Worm (Caenorhabditis elegans): Measurements from ENCODE around the gene fbxa-171.

The fbxa-171 gene

DNA sequence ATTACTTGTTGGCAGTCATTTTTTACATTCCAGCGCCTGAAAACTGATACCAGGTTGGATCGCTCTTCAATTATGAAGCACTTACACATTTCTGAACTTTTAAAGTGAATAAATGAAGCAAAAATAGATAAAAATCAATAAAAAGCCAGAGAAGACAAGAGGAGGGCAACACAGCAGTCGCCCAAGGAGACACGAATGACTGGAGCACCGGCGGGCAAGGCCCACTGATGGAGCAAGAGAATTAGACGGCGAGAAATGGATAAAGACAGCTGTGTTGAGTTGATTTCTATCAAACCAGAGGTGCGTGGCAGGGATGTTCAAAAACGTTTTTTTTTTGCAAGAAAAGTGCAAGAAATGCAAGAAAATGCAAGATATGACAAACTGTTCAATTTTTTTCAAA lies 26.5 kb downstream of the fbxa-171 start:
- TF ChIP-seq ztf-23 (GFP tag; IDR thresholded peaks at IDR 0.05) (no peak), ref-1 (GFP tag; conservative IDR thresholded peaks at IDR 0.05) (no peak), ztf-29 (GFP tag; IDR thresholded peaks at IDR 0.05) (no peak), klf-2 (GFP tag; conservative IDR thresholded peaks at IDR 0.05) (no peak), T22C8.4 (GFP tag; IDR thresholded peaks at IDR 0.05) (no peak), tab-1 (GFP tag; IDR thresholded peaks at IDR 0.05) (no peak), cog-1 (tag; optimal IDR thresholded peaks at IDR 0.05) (no peak), med-1 (GFP tag; optimal IDR thresholded peaks at IDR 0.05; ENCODE audit: insufficient read depth) (no peak), flt-1 (GFP tag; IDR thresholded peaks at IDR 0.05) (no peak)

DNA sequence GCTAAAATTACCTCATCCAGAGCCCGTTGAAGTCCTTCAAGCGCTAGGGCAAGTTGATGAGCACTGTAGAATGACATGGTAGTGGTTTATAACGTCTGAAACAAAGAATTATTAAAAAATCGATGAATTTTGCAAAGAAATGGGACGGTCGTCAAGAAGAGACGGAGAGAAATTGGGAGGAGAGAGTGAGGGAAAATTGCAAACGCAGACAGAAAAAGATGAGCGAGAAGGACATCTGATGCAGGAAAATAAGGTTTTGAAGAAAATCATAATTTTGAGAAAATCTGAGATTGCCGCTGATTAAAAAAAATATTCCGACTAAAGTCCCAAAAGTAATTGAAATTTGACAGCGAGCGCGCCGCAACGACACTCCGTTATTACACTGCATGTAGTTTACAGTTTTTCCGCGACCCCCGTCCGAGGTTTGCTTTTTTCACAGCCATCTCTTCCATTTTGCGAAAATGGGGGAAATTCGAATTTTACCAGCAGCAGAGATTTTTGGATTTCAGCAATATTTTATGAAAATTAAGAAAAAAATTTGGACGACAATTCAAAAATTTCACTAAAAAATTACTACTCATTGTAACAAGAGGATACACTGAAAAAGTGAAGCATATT lies 27.4 kb downstream of the fbxa-171 start, which contains the start of gene C18D4.6:
Gene C18D4.6 (minus strand): TSS at position 97 of the 618 bp plus-strand sequence.
- no peak for TF ChIP-seq klf-2 (GFP tag; conservative IDR thresholded peaks at IDR 0.05)
- TF ChIP-seq flt-1 (GFP tag; IDR thresholded peaks at IDR 0.05), result no peak
- TF ChIP-seq cog-1 (tag; optimal IDR thresholded peaks at IDR 0.05), result no peak
- TF ChIP-seq ref-1 (GFP tag; conservative IDR thresholded peaks at IDR 0.05), result no peak
- TF ChIP-seq tab-1 (GFP tag; IDR thresholded peaks at IDR 0.05), result no peak
- TF ChIP-seq ztf-29 (GFP tag; IDR thresholded peaks at IDR 0.05), result no peak
- no peak for TF ChIP-seq med-1 (GFP tag; optimal IDR thresholded peaks at IDR 0.05; ENCODE audit: insufficient read depth)
- TF ChIP-seq T22C8.4 (GFP tag; IDR thresholded peaks at IDR 0.05), result no peak
- no peak for TF ChIP-seq ztf-23 (GFP tag; IDR thresholded peaks at IDR 0.05)

DNA sequence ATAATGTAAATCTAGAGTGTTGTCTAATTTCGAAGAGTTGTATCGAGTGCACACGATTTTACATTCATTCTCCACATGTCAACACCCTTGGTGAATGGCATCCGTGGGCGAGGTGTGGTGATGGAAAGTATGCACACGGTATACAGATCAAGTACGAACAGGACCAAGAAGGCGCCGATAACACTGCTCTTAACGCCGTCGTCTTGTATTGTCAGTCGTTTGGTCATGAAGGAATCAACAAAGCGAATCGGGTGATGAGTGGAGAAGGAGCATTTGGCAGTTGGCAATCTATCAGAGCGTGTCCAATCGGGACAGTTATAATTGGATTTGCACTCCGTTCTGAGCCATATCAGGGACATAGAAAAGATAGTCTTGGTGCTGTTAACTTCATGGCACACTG lies 32.6 kb downstream of the fbxa-171 start:
- TF ChIP-seq ref-1 (GFP tag; conservative IDR thresholded peaks at IDR 0.05) (no peak), klf-2 (GFP tag; conservative IDR thresholded peaks at IDR 0.05) (no peak), tab-1 (GFP tag; IDR thresholded peaks at IDR 0.05) (no peak), ztf-23 (GFP tag; IDR thresholded peaks at IDR 0.05) (no peak), cog-1 (tag; optimal IDR thresholded peaks at IDR 0.05) (no peak), flt-1 (GFP tag; IDR thresholded peaks at IDR 0.05) (no peak), med-1 (GFP tag; optimal IDR thresholded peaks at IDR 0.05; ENCODE audit: insufficient read depth) (no peak), ztf-29 (GFP tag; IDR thresholded peaks at IDR 0.05) (no peak), T22C8.4 (GFP tag; IDR thresholded peaks at IDR 0.05) (no peak)

DNA sequence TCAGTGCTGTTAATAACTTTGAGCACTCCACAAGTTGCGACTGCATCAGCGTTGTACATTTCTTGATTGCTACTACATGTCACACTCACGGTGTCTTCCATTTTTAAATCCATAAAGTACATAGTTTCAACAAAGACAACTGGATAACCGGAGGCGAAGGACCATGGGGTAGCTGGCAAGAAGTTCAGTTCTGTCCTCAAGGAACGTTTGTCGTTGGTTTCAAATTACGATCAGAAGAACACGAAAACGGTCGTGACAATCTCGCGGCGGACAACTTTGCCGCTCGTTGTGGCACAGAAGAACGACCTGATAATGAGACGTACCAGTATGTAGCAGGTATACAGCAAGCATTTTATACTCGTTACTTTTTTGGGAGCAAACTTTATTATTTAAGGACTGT lies 33.1 kb downstream of the fbxa-171 start, which contains the start of gene C18D4.3:
Gene C18D4.3 (minus strand): TSS at position 101 of the 400 bp plus-strand sequence.
- no peak for TF ChIP-seq T22C8.4 (GFP tag; IDR thresholded peaks at IDR 0.05)

DNA sequence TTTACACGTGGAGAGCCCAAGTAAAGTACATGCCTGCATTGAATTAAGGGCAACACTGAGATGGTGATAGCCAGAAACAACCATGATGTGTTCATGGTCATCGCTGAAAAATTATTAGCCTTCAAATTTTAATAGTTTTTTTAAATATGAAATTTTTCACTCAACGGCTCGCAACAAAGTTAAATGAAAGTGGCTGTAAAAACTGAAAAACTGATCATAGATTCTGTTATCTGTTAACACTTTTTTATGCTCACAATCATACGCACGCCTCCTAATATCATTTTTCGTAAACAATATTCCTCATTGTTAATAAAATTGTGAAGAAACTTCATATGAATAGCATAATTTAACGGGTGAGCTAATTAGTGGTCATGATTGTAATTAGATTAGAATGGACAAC lies 34.4 kb downstream of the fbxa-171 start, which contains the start of gene C18D4.4:
Gene C18D4.4 (minus strand): TSS at position 101 of the 400 bp plus-strand sequence.
- TF ChIP-seq T22C8.4 (GFP tag; IDR thresholded peaks at IDR 0.05), result no peak
- no peak for TF ChIP-seq med-1 (GFP tag; optimal IDR thresholded peaks at IDR 0.05; ENCODE audit: insufficient read depth)
- no peak for TF ChIP-seq klf-2 (GFP tag; conservative IDR thresholded peaks at IDR 0.05)
- TF ChIP-seq flt-1 (GFP tag; IDR thresholded peaks at IDR 0.05), result no peak
- no peak for TF ChIP-seq ztf-23 (GFP tag; IDR thresholded peaks at IDR 0.05)
- no peak for TF ChIP-seq ref-1 (GFP tag; conservative IDR thresholded peaks at IDR 0.05)
- no peak for TF ChIP-seq cog-1 (tag; optimal IDR thresholded peaks at IDR 0.05)
- TF ChIP-seq ztf-29 (GFP tag; IDR thresholded peaks at IDR 0.05), result no peak
- TF ChIP-seq tab-1 (GFP tag; IDR thresholded peaks at IDR 0.05), result no peak

DNA sequence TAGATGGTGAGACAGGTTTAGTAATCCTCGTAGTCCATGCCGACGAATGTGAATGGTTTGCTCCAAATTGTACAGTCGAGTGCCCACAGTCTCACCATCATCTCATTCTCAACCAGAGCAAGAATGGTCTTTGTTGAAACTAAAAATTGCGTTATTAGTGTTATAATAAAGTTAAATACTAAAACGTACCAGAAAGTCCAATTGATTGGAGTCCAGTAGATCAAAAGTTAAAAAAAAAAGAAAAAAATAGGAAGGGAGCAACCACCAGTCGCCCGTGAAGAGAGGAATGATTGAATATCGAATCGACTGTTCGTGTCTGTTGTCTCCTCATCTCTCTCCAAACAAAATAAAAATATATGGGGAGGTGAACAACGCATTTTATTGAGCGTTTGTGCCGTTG lies 35.3 kb downstream of the fbxa-171 start, which contains the start of gene C18D4.12:
Gene C18D4.12 (minus strand): TSS at position 101 of the 400 bp plus-strand sequence.
- TF ChIP-seq med-1 (GFP tag; optimal IDR thresholded peaks at IDR 0.05; ENCODE audit: insufficient read depth), result no peak
- TF ChIP-seq T22C8.4 (GFP tag; IDR thresholded peaks at IDR 0.05), result no peak
- no peak for TF ChIP-seq flt-1 (GFP tag; IDR thresholded peaks at IDR 0.05)
- TF ChIP-seq ref-1 (GFP tag; conservative IDR thresholded peaks at IDR 0.05), result no peak
- no peak for TF ChIP-seq ztf-23 (GFP tag; IDR thresholded peaks at IDR 0.05)
- no peak for TF ChIP-seq cog-1 (tag; optimal IDR thresholded peaks at IDR 0.05)
- TF ChIP-seq klf-2 (GFP tag; conservative IDR thresholded peaks at IDR 0.05), result no peak
- no peak for TF ChIP-seq tab-1 (GFP tag; IDR thresholded peaks at IDR 0.05)
- no peak for TF ChIP-seq ztf-29 (GFP tag; IDR thresholded peaks at IDR 0.05)

DNA sequence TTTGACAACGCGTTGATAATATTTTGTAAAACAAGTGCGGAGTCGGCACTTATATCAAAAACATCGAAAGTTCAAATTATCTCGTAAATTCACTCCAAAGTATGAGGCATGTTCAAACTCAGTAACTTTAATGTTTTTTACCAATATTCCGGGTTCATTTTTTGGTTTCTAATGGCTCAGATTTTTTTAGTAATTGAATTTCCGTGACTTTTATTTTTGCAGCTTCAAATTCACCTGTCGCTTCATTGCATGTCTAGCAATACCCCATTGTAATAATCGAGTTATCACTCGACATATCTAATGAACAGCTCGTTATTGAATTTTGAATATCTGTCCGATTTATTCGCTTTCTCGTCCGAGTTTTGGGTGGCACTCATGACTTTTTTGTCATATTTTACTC lies 38.1 kb downstream of the fbxa-171 start, which contains the start of gene srz-90:
Gene srz-90 (plus strand): TSS at position 301 of the 400 bp plus-strand sequence.
- TF ChIP-seq T22C8.4 (GFP tag; IDR thresholded peaks at IDR 0.05) (no peak), med-1 (GFP tag; optimal IDR thresholded peaks at IDR 0.05; ENCODE audit: insufficient read depth) (no peak), ztf-23 (GFP tag; IDR thresholded peaks at IDR 0.05) (no peak), klf-2 (GFP tag; conservative IDR thresholded peaks at IDR 0.05) (no peak), ztf-29 (GFP tag; IDR thresholded peaks at IDR 0.05) (no peak), flt-1 (GFP tag; IDR thresholded peaks at IDR 0.05) (no peak), ref-1 (GFP tag; conservative IDR thresholded peaks at IDR 0.05) (no peak), tab-1 (GFP tag; IDR thresholded peaks at IDR 0.05) (no peak), cog-1 (tag; optimal IDR thresholded peaks at IDR 0.05) (no peak)

DNA sequence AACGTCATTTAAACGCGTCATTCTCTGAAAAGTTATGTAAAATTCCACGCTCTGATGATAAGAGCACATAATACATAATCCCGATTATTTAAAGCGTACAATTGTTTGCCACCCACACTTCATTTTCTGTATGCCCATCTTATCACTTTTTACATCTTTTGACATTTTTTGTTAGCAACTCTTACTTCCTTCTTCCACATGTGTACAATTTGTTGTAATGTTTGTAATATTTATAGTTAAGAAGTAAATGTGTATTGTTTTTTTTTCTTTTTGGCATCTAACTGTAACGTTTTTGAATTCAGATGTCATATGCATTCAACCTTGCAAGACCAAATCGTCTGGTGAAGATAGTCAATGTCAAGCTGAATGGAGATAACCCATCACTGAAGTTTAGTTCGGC lies 45.1 kb downstream of the fbxa-171 start, which contains the start of gene fbxa-136:
Gene fbxa-136 (plus strand): TSS at position 301 of the 400 bp plus-strand sequence.
- TF ChIP-seq ztf-23 (GFP tag; IDR thresholded peaks at IDR 0.05) (no peak), ref-1 (GFP tag; conservative IDR thresholded peaks at IDR 0.05) (no peak)

DNA sequence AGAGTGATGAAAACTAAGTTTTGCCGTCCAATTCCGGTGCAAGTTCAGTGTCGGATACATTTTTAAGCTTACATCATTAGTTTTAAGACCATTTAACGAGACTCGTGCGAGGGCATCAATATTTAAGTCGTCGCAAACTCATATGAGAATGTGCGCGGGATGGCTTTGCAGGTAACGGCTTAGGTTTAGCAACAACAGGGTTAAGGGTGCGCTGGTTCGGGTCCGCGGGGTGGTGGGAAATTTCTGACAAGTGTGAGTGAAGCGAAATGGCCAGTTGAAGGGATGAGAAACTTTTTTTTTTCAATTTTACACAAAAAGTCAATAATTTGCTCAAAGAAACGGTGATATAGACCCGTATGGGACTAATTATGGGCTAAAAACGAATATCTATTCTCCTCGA lies 52.0 kb downstream of the fbxa-171 start:
- TF ChIP-seq ztf-23 (GFP tag; IDR thresholded peaks at IDR 0.05), result no peak
- no peak for TF ChIP-seq ztf-29 (GFP tag; IDR thresholded peaks at IDR 0.05)
- TF ChIP-seq flt-1 (GFP tag; IDR thresholded peaks at IDR 0.05), result no peak
- TF ChIP-seq ref-1 (GFP tag; conservative IDR thresholded peaks at IDR 0.05), result 0 out of 2 replicates have a peak, but pooled peaks have one; percentile 10
